Worm (Caenorhabditis elegans): ENCODE measurements around the gene Y32B12B.4.

DNA sequence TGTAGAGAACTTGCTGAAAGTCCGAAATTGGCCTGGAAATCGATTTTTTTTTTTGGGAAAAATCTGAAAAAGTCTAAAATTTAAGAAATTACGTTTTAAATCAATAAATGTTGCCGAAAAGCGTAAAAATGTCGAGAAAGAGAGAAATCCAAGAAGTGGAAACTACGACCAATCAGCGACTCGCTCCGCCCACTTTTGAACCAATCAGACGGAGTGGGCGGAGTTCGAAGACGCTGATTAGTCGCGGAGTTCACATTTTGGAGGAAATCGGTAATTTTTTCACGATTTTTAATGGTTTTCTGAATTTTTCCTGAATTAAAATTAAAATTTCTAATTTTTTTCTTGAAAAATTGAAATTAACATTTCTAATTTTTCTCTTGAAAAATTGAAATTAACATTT lies 13.5 kb upstream of the Y32B12B.4 start:
- TF ChIP-seq ekl-4 (GFP tag; IDR thresholded peaks at IDR 0.05) (no peak), tbx-9 (tag; optimal IDR thresholded peaks at IDR 0.05; ENCODE audit: borderline replicate concordance) (no peak), dpl-1 (GFP tag; optimal IDR thresholded peaks at IDR 0.05) (no peak), ets-4 (GFP tag; optimal IDR thresholded peaks at IDR 0.05) (no peak), him-1 (tag; optimal IDR thresholded peaks at IDR 0.05) (no peak), zim-3 (tag; optimal IDR thresholded peaks at IDR 0.05) (no peak), madf-3 (GFP tag; IDR thresholded peaks at IDR 0.05) (no peak), chd-7 (tag; optimal IDR thresholded peaks at IDR 0.05) (no peak)

Measured in whole organism, young adult.